Worm (Caenorhabditis elegans) whole organism, L1 larva: Measurements from ENCODE around the gene sri-6.

Source experiments
- F16B12.6 ChIP-seq: fragments of 150-350 bp; optimal IDR thresholded peaks from 2 replicates; lab custom pipeline; 2014; ENCODE audit warnings: missing biosample characterization, missing genetic modification characterization
- ama-1 ChIP-seq: fragments of 150-350 bp; optimal IDR thresholded peaks from 2 replicates; lab custom pipeline; 2014
- ceh-8 ChIP-seq: fragments of 200-800 bp; sonication (Bioruptor generic); optimal IDR thresholded peaks from 2 replicates; lab custom pipeline; 2018; ENCODE audit warnings: mild to moderate bottlenecking, missing genetic modification characterization, moderate library complexity, missing compliant biosample characterization
- nhr-28 ChIP-seq: fragments of 150-350 bp; optimal IDR thresholded peaks from 2 replicates; lab custom pipeline; 2014; ENCODE audit warnings: missing biosample characterization, missing genetic modification characterization
- nhr-77 ChIP-seq: fragments of 150-350 bp; optimal IDR thresholded peaks from 2 replicates; lab custom pipeline; 2014; ENCODE audit warnings: missing biosample characterization, missing genetic modification characterization

DNA sequence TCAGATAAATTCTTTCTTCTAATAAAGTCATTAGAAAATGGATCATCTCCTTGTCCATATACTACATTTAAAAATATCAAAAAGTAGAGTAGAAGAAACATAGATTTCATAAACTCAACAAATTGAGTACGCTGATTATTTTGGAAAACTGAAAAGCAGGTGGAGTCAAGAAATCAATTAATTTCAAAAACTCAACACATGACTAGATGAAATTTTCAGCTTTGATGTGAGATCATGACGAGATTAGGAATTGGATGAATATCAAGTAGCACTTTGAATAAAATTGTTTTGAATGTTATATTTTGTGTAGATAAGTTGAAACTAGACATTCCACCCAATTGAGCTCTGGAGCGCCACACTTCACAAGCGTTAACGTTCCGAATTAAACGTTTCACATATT, 10.1 kb downstream of the sri-6 start, which contains the start of gene F57B1.1:
- TF ChIP-seq nhr-77, result no peak
- TF ChIP-seq F16B12.6 (tag; lab: Kevin White, UChicago), result no peak
- no peak for TF ChIP-seq nhr-28 (tag; lab: Kevin White, UChicago)
- no peak for TF ChIP-seq ceh-8 (GFP tag; lab: Kevin White, UChicago)
- TF ChIP-seq ama-1 (lab: Kevin White, UChicago), result no peak
